Fruit fly (Drosophila melanogaster): ENCODE measurements around the gene lic.

- TF ChIP-seq Dip2 (GFP tag; IDR thresholded peaks at IDR 0.05): no peak
- TF ChIP-seq CG9876 (GFP tag; optimal IDR thresholded peaks at IDR 0.05): no peak
- no peak for TF ChIP-seq z (GFP tag; IDR thresholded peaks at IDR 0.05)
- no peak for TF ChIP-seq CG1792 (GFP tag; optimal IDR thresholded peaks at IDR 0.05)
- TF ChIP-seq CG15269 (tag; optimal IDR thresholded peaks at IDR 0.05): peak; percentile 22
These were observed 3.3 kb downstream of the lic start, which contains the start of gene CG2200 for dm6 chrX:13094085-13094764.

All from whole organism, embryonic.